Worm (Caenorhabditis elegans): ENCODE results near the gene B0554.4.

The B0554.4 gene

DNA sequence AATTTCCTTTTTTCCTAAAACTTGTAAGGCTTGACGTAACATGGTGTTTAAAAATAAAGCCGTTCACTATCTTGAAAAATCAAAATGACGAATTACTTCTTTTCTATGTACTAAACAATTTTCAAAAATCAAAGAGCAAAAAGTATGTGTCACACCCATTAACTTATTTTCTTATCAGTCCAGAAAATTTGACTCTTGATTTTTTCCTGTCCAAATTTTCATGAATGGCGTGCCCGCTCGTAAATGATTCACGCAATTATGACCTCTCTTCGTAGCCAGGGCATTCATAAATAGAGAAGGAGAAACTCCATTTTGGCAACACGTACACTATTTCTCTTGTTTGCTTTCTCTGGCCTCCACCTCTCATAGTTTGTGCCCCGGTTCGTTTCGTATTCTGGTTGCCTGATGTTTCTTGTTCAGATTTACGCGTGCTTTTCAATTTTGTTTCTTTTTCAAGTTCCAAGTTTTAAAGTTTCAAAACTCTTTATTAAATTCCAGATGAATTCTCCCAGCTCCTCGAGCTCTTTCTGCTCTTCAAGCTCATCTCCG is 48.8 kb downstream of the B0554.4 start, which contains the start of gene nhr-55:
Gene nhr-55 (plus strand): TSS at position 499 of the 549 bp plus-strand sequence.
- TF ChIP-seq unc-55 (GFP tag; optimal IDR thresholded peaks at IDR 0.05) (no peak), dve-1 (tag; optimal IDR thresholded peaks at IDR 0.05) (no peak), C38D4.7 (GFP tag; optimal IDR thresholded peaks at IDR 0.05) (no peak), eyg-1 (tag; optimal IDR thresholded peaks at IDR 0.05) (no peak), K02D7.2 (tag; optimal IDR thresholded peaks at IDR 0.05) (no peak), ceh-14 (tag; optimal IDR thresholded peaks at IDR 0.05) (no peak), ceh-2 (tag; optimal IDR thresholded peaks at IDR 0.05) (no peak), unc-3 (GFP tag; conservative IDR thresholded peaks at IDR 0.05) (no peak), unc-3 (tag; optimal IDR thresholded peaks at IDR 0.05) (no peak), T23F11.4 (GFP tag; optimal IDR thresholded peaks at IDR 0.05) (no peak), hlh-15 (tag; optimal IDR thresholded peaks at IDR 0.05) (no peak), C08G9.2 (tag; optimal IDR thresholded peaks at IDR 0.05) (no peak), nhr-11 (tag; optimal IDR thresholded peaks at IDR 0.05) (no peak), elt-2 (tag; optimal IDR thresholded peaks at IDR 0.05) (no peak), unc-42 (tag; optimal IDR thresholded peaks at IDR 0.05) (no peak), nhr-232 (tag; optimal IDR thresholded peaks at IDR 0.05) (no peak), hlh-13 (GFP tag; optimal IDR thresholded peaks at IDR 0.05) (no peak), hlh-6 (tag; optimal IDR thresholded peaks at IDR 0.05) (no peak), sox-4 (tag; optimal IDR thresholded peaks at IDR 0.05) (no peak), elt-4 (tag; optimal IDR thresholded peaks at IDR 0.05) (no peak)

DNA sequence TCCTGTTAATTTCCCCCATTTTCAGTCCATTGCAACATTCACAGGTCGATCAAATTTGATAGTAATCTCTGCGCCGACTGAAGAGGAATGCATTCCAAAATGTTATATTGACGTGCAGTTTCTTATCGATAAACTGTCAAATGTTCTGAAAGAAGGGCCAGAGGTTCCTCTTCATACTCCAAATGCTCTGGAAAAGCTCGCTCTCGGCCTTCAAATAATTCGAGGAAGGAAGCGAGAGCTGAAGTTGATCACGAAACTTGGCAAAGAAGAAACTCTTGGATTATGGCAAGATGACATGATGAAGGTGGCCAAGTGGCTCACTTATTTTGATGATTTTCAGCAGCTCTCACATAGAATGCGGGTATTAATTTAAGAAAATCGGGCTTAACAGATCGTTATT is 50.1 kb downstream of the B0554.4 start:
- TF ChIP-seq hlh-30 (tag; optimal IDR thresholded peaks at IDR 0.05; ENCODE audit: insufficient read depth): no peak
- no peak for TF ChIP-seq lim-6 (tag; optimal IDR thresholded peaks at IDR 0.05)

DNA sequence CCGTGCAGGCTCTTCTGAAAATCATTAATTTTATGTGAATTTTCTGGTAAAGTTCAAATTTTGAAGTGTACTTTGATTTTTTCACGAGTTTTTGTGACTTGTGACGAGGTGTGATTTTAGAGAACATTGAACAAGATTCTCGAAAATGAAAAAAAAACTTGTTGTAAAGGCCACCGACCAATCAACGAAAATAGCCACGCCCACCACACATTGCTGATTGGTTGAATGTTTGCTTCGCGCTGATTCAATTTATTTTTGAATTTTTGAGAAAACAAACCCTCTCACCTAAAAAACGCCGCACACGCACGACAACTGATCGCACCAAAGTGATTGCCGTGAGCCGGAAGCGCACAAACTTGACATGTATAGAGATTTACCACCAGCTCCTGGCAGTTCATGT is 53.9 kb downstream of the B0554.4 start:
- TF ChIP-seq lin-11 (tag; optimal IDR thresholded peaks at IDR 0.05) (no peak), nfya-1 (tag; optimal IDR thresholded peaks at IDR 0.05) (peak; percentile 34)
